Worm (Caenorhabditis elegans) whole organism, L1 larva: ENCODE data around the gene csn-4.

Experiments used
- ceh-82 ChIP-seq, 3 experiments: fragments of 150-350 bp in 1 of 3; sonication (generic microtip) in 2 of 3; optimal IDR thresholded peaks; 2 replicates each; lab custom pipeline; 2014 to 2017; ENCODE audit warnings: missing biosample characterization in 3 of 3, missing genetic modification characterization in 3 of 3
- lsy-2 ChIP-seq, 2 experiments: fragments of 150-350 bp; optimal IDR thresholded peaks; 2 replicates each; lab custom pipeline; 2014; ENCODE audit warnings: missing biosample characterization in 2 of 2, missing genetic modification characterization in 2 of 2
- sox-4 ChIP-seq: sonication (generic microtip); optimal IDR thresholded peaks from 2 replicates; lab custom pipeline; 2016; ENCODE audit warnings: missing genetic modification characterization, missing compliant biosample characterization

ce11 chrIV:1120865-1121264 lies 34.1 kb upstream of the csn-4 start:
- TF ChIP-seq lsy-2 (tag; optimal IDR thresholded peaks at IDR 0.05; lab: Kevin White, UChicago) (no peak), sox-4 (tag; lab: Kevin White, UChicago) (no peak), ceh-82 (tag; optimal IDR thresholded peaks at IDR 0.05; lab: Kevin White, UChicago) (no peak)
